Worm (Caenorhabditis elegans) whole organism, midembryonic: ENCODE data around the gene srbc-49.

ENCODE experiments used
- flt-1 ChIP-seq: fragments of 200-800 bp; sonication (Bioruptor generic); IDR thresholded peaks from 2 replicates; pipeline ENCODE4 v1.3.6; 2022; ENCODE audit warnings: missing genetic modification characterization, missing compliant biosample characterization
- klf-2 ChIP-seq: fragments of 200-800 bp; sonication (Bioruptor generic); conservative IDR thresholded peaks from 2 replicates; pipeline ENCODE4 v1.3.6; 2022; ENCODE audit warnings: missing genetic modification reagents, missing genetic modification characterization, missing compliant biosample characterization

ce11 chrV:15776651-15777050 lies 44.8 kb upstream of the srbc-49 start, which contains the start of gene nhr-283:
- TF ChIP-seq klf-2 (no peak), flt-1 (GFP tag; lab: Robert Waterston, UW) (no peak)
